Worm (Caenorhabditis elegans) whole organism, L3 larva: ENCODE data around the gene polk-1.

Experiments
- R02D3.7 ChIP-seq: fragments of 150-350 bp; optimal IDR thresholded peaks from 2 replicates; lab custom pipeline; 2014; ENCODE audit warnings: missing biosample characterization, missing genetic modification characterization
- ZK546.5 ChIP-seq: sonication (generic microtip); optimal IDR thresholded peaks from 2 replicates; lab custom pipeline; 2017; ENCODE audit warnings: missing biosample characterization, missing genetic modification characterization
- aly-2 ChIP-seq: fragments of 150-350 bp; optimal IDR thresholded peaks from 2 replicates; lab custom pipeline; 2014; ENCODE audit warnings: missing biosample characterization, missing genetic modification characterization
- ama-1 ChIP-seq: fragments of 150-350 bp; optimal IDR thresholded peaks from 2 replicates; lab custom pipeline; 2018
- ceh-28 ChIP-seq: fragments of 150-350 bp; optimal IDR thresholded peaks from 2 replicates; lab custom pipeline; 2014; ENCODE audit warnings: missing biosample characterization, missing genetic modification reagents, missing genetic modification characterization
- ceh-9 ChIP-seq: sonication (generic microtip); optimal IDR thresholded peaks from 2 replicates; lab custom pipeline; 2018; ENCODE audit warnings: missing biosample characterization, missing genetic modification characterization
- egl-27 ChIP-seq: sonication (generic microtip); optimal IDR thresholded peaks from 4 replicates; lab custom pipeline; 2017; ENCODE audit warnings: missing biosample characterization, missing genetic modification reagents, missing genetic modification characterization
- egl-5 ChIP-seq: fragments of 150-350 bp; optimal IDR thresholded peaks from 2 replicates; lab custom pipeline; 2017; ENCODE audit warnings: missing biosample characterization, missing genetic modification reagents, missing genetic modification characterization, inconsistent platforms
- elt-2 ChIP-seq: sonication (generic microtip); optimal IDR thresholded peaks from 2 replicates; lab custom pipeline; 2016; ENCODE audit warnings: missing genetic modification reagents, mild to moderate bottlenecking, missing genetic modification characterization, missing compliant biosample characterization
- elt-3 ChIP-seq, 3 experiments: fragments of 150-350 bp in 1 of 3; sonication (generic microtip) in 2 of 3; optimal IDR thresholded peaks; 2 replicates in 2 of 3; 4 replicates in 1 of 3; lab custom pipeline; 2014 to 2017; ENCODE audit warnings: missing biosample characterization in 3 of 3, missing genetic modification characterization in 3 of 3
- eor-1 ChIP-seq, 2 experiments: fragments of 150-350 bp; optimal IDR thresholded peaks; 2 replicates each; lab custom pipeline; 2014 to 2018; ENCODE audit warnings: missing biosample characterization in 2 of 2, missing genetic modification characterization in 2 of 2
- fkh-10 ChIP-seq: sonication (generic microtip); optimal IDR thresholded peaks from 2 replicates; lab custom pipeline; 2017; ENCODE audit warnings: missing biosample characterization, missing genetic modification reagents, missing genetic modification characterization
- fos-1 ChIP-seq: fragments of 150-350 bp; optimal IDR thresholded peaks from 2 replicates; lab custom pipeline; 2014; ENCODE audit warnings: missing biosample characterization, missing genetic modification characterization
- jun-1 ChIP-seq: fragments of 150-350 bp; optimal IDR thresholded peaks from 2 replicates; lab custom pipeline; 2014; ENCODE audit warnings: missing biosample characterization, missing genetic modification reagents, missing genetic modification characterization
- lin-15B ChIP-seq: fragments of 150-350 bp; optimal IDR thresholded peaks from 2 replicates; lab custom pipeline; 2014; ENCODE audit warnings: missing biosample characterization, missing genetic modification characterization
- lsy-12 ChIP-seq: sonication (generic microtip); optimal IDR thresholded peaks from 2 replicates; lab custom pipeline; 2016; ENCODE audit warnings: mild to moderate bottlenecking, missing genetic modification characterization, missing compliant biosample characterization
- mdl-1 ChIP-seq: fragments of 150-350 bp; optimal IDR thresholded peaks from 2 replicates; lab custom pipeline; 2014; ENCODE audit warnings: missing biosample characterization, missing genetic modification characterization
- mml-1 ChIP-seq: fragments of 150-350 bp; sonication (generic microtip); optimal IDR thresholded peaks from 3 replicates; lab custom pipeline; 2014; ENCODE audit warnings: missing biosample characterization, missing genetic modification characterization
- nfya-1 ChIP-seq: sonication (generic microtip); optimal IDR thresholded peaks from 2 replicates; lab custom pipeline; 2017; ENCODE audit warnings: missing genetic modification characterization, mild to moderate bottlenecking, missing compliant biosample characterization, antibody characterized with exemption, moderate library complexity; ENCODE audit not compliant: insufficient read depth
- nhr-11 ChIP-seq: fragments of 150-350 bp; optimal IDR thresholded peaks from 2 replicates; lab custom pipeline; 2014; ENCODE audit warnings: missing biosample characterization, missing genetic modification characterization
- nhr-23 ChIP-seq: fragments of 150-350 bp; optimal IDR thresholded peaks from 2 replicates; lab custom pipeline; 2014; ENCODE audit warnings: missing biosample characterization, missing genetic modification reagents, missing genetic modification characterization
- nhr-25 ChIP-seq: sonication (generic microtip); optimal IDR thresholded peaks from 2 replicates; lab custom pipeline; 2017; ENCODE audit warnings: missing biosample characterization, missing genetic modification characterization
- nhr-28 ChIP-seq: fragments of 150-350 bp; optimal IDR thresholded peaks from 2 replicates; lab custom pipeline; 2014; ENCODE audit warnings: missing biosample characterization, missing genetic modification characterization
- nhr-43 ChIP-seq: sonication (generic microtip); optimal IDR thresholded peaks from 2 replicates; lab custom pipeline; 2016; ENCODE audit warnings: mild to moderate bottlenecking, missing genetic modification characterization, missing compliant biosample characterization; ENCODE audit not compliant: poor library complexity, severe bottlenecking
- nhr-67 ChIP-seq: fragments of 150-350 bp; optimal IDR thresholded peaks from 2 replicates; lab custom pipeline; 2014; ENCODE audit warnings: missing biosample characterization, missing genetic modification characterization
- nhr-76 ChIP-seq: fragments of 150-350 bp; sonication (generic microtip); optimal IDR thresholded peaks from 5 replicates; lab custom pipeline; 2014; ENCODE audit warnings: missing biosample characterization, missing genetic modification characterization
- nhr-77 ChIP-seq: fragments of 150-350 bp; optimal IDR thresholded peaks from 2 replicates; lab custom pipeline; 2014; ENCODE audit warnings: missing biosample characterization, missing genetic modification characterization
- pha-4 ChIP-seq: fragments of 150-350 bp; optimal IDR thresholded peaks from 2 replicates; lab custom pipeline; 2014; ENCODE audit warnings: missing biosample characterization, missing genetic modification reagents, missing genetic modification characterization
- pqm-1 ChIP-seq: fragments of 150-350 bp; optimal IDR thresholded peaks from 2 replicates; lab custom pipeline; 2017; ENCODE audit warnings: missing biosample characterization, missing genetic modification characterization, inconsistent platforms
- sea-2 ChIP-seq: fragments of 150-350 bp; sonication (generic microtip); optimal IDR thresholded peaks from 4 replicates; lab custom pipeline; 2014; ENCODE audit warnings: missing biosample characterization, missing genetic modification reagents, missing genetic modification characterization
- snpc-4 ChIP-seq: fragments of 150-350 bp; optimal IDR thresholded peaks from 2 replicates; lab custom pipeline; 2014; ENCODE audit warnings: missing biosample characterization, missing genetic modification characterization
- unc-39 ChIP-seq: sonication (generic microtip); optimal IDR thresholded peaks from 4 replicates; lab custom pipeline; 2017; ENCODE audit warnings: missing biosample characterization, missing genetic modification characterization
- unc-62 ChIP-seq: fragments of 150-350 bp; sonication (generic microtip); optimal IDR thresholded peaks from 4 replicates; lab custom pipeline; 2014; ENCODE audit warnings: missing biosample characterization, missing genetic modification reagents, missing genetic modification characterization
- ztf-11 ChIP-seq: fragments of 150-350 bp; optimal IDR thresholded peaks from 2 replicates; lab custom pipeline; 2014; ENCODE audit warnings: missing biosample characterization, missing genetic modification characterization

polk-1 gene

ce11 chrIII:8605532-8605931 is 22.9 kb downstream of the polk-1 start, which contains the start of gene C06E1.1:
Gene C06E1.1 (plus strand): TSS chrIII:8605832.
- TF ChIP-seq pha-4 (tag; lab: Kevin White, UChicago) (no peak), mdl-1 (tag; lab: Kevin White, UChicago) (no peak), elt-2 (no peak), nhr-76 (no peak), nhr-11 (tag; lab: Kevin White, UChicago) (no peak), pqm-1 (no peak), nhr-77 (tag; lab: Kevin White, UChicago) (no peak), jun-1 (tag; lab: Kevin White, UChicago) (no peak), nhr-67 (tag; lab: Kevin White, UChicago) (no peak)

- TF ChIP-seq nhr-23: peak; percentile 87
- TF ChIP-seq ama-1 (lab: Kevin White, UChicago): no peak
- TF ChIP-seq, all 47 proteins: peak for 1
Observed at ce11 chrIII:8602148-8602547, 26.2 kb downstream of the polk-1 start.

ce11 chrIII:8598961-8599360 is 29.4 kb downstream of the polk-1 start:
- TF ChIP-seq nhr-25 (tag; lab: Kevin White, UChicago): peak; percentile 26
- TF ChIP-seq nhr-76: no peak
- peak; percentile 90 for TF ChIP-seq nhr-23
- TF ChIP-seq, all 47 proteins: peak for 2

ce11 chrIII:8597770-8598169 is 30.6 kb downstream of the polk-1 start, which contains the start of gene ztf-30:
Gene ztf-30 (minus strand): TSS chrIII:8597870.
- TF ChIP-seq unc-62 (GFP tag; lab: Kevin White, UChicago): no peak
- no peak for TF ChIP-seq lin-15B (tag; lab: Kevin White, UChicago)
- no peak for TF ChIP-seq nhr-28
- no peak for TF ChIP-seq nhr-76
- no peak for TF ChIP-seq snpc-4 (tag; lab: Kevin White, UChicago)

ce11 chrIII:8596692-8597091 is 31.7 kb downstream of the polk-1 start:
- TF ChIP-seq nhr-23 (peak; percentile 86), nhr-67 (tag; lab: Kevin White, UChicago) (no peak), lsy-12 (tag; lab: Kevin White, UChicago) (no peak)
- TF ChIP-seq, all 47 proteins: peak for 1

ce11 chrIII:8594088-8594487 is 34.3 kb downstream of the polk-1 start:
- TF ChIP-seq elt-2: peak; percentile 69
- TF ChIP-seq fkh-10 (GFP tag; lab: Kevin White, UChicago): no peak
- TF ChIP-seq egl-27 (tag; lab: Kevin White, UChicago): no peak
- TF ChIP-seq pqm-1: peak; percentile 78
- TF ChIP-seq elt-3 (tag; optimal IDR thresholded peaks at IDR 0.05; lab: Kevin White, UChicago): no peak
- no peak for TF ChIP-seq nhr-11 (tag; lab: Kevin White, UChicago)
- no peak for TF ChIP-seq ZK546.5
- no peak for TF ChIP-seq nhr-23

- TF ChIP-seq elt-2 (no peak), lsy-12 (tag; lab: Kevin White, UChicago) (no peak), nhr-43 (tag; lab: Kevin White, UChicago) (no peak), nhr-77 (tag; lab: Kevin White, UChicago) (no peak), fos-1 (tag; lab: Kevin White, UChicago) (no peak), pqm-1 (no peak), R02D3.7 (no peak), ztf-11 (tag; lab: Kevin White, UChicago) (no peak), unc-39 (tag; lab: Kevin White, UChicago) (no peak), egl-5 (no peak), sea-2 (GFP tag; lab: Kevin White, UChicago) (no peak), ama-1 (lab: Kevin White, UChicago) (no peak), pha-4 (tag; lab: Kevin White, UChicago) (no peak), aly-2 (tag; lab: Kevin White, UChicago) (no peak), nfya-1 (tag; lab: Kevin White, UChicago) (no peak), eor-1 (tag; optimal IDR thresholded peaks at IDR 0.05; lab: Kevin White, UChicago) (no peak), ceh-9 (tag; lab: Kevin White, UChicago) (no peak), mml-1 (tag; lab: Kevin White, UChicago) (no peak), ceh-28 (no peak)
Observed at ce11 chrIII:8593620-8594019, 34.8 kb downstream of the polk-1 start, which contains the start of gene C06E1.7. Gene C06E1.7 (minus strand): TSS chrIII:8593720.
